Worm (Caenorhabditis elegans) whole organism, young adult: ENCODE results near the gene C09B8.4.

Source experiments
- B0019.2 ChIP-seq: fragments of 200-800 bp; sonication (Bioruptor generic); conservative IDR thresholded peaks from 2 replicates; pipeline ENCODE4 v1.3.6; 2022; ENCODE audit warnings: missing genetic modification reagents, missing genetic modification characterization, missing compliant biosample characterization
- F52B5.7 ChIP-seq: sonication (generic microtip); optimal IDR thresholded peaks from 2 replicates; lab custom pipeline; 2016; ENCODE audit warnings: mild to moderate bottlenecking, missing genetic modification characterization, missing compliant biosample characterization
- K11D2.4 ChIP-seq: fragments of 200-800 bp; sonication (Bioruptor generic); IDR thresholded peaks from 2 replicates; pipeline ENCODE4 v1.3.6; 2022; ENCODE audit warnings: missing genetic modification reagents, missing genetic modification characterization, missing compliant biosample characterization
- Y67H2A.10 ChIP-seq: fragments of 200-800 bp; sonication (Bioruptor generic); conservative IDR thresholded peaks from 2 replicates; pipeline ENCODE4 v1.3.6; 2022; ENCODE audit warnings: missing genetic modification reagents, missing genetic modification characterization, missing compliant biosample characterization
- Y79H2A.3 ChIP-seq: fragments of 200-800 bp; sonication (Bioruptor generic); conservative IDR thresholded peaks from 2 replicates; pipeline ENCODE4 v1.3.6; 2022; ENCODE audit warnings: missing genetic modification reagents, missing genetic modification characterization, missing compliant biosample characterization
- ama-1 ChIP-seq, 3 experiments: fragments of 150-350 bp in 1 of 3; sonication (generic microtip) in 2 of 3; optimal IDR thresholded peaks; 2 replicates each; lab custom pipeline; 2014 to 2018; ENCODE audit warnings: missing biosample characterization in 2 of 3, missing genetic modification characterization in 2 of 3, missing genetic modification reagents in 2 of 3
- attf-5 ChIP-seq: fragments of 200-800 bp; sonication (Bioruptor generic); optimal IDR thresholded peaks from 2 replicates; lab custom pipeline; 2018; ENCODE audit warnings: mild to moderate bottlenecking, missing genetic modification characterization, missing compliant biosample characterization
- attf-6 ChIP-seq: fragments of 200-800 bp; sonication (Bioruptor generic); IDR thresholded peaks from 2 replicates; pipeline ENCODE4 v1.3.6; 2022; ENCODE audit warnings: missing genetic modification reagents, missing genetic modification characterization, missing compliant biosample characterization
- bed-1 ChIP-seq: fragments of 200-800 bp; sonication (Bioruptor generic); IDR thresholded peaks from 2 replicates; pipeline ENCODE4 v1.3.6; 2022; ENCODE audit warnings: missing genetic modification reagents, missing genetic modification characterization, missing compliant biosample characterization
- ceh-100 ChIP-seq: fragments of 200-800 bp; sonication (Bioruptor generic); IDR thresholded peaks from 2 replicates; pipeline ENCODE4 v1.3.6; 2022; ENCODE audit warnings: missing genetic modification reagents, missing genetic modification characterization, missing compliant biosample characterization
- ceh-91 ChIP-seq: fragments of 200-800 bp; sonication (Bioruptor generic); IDR thresholded peaks from 2 replicates; pipeline ENCODE4 v1.3.6; 2022; ENCODE audit warnings: missing genetic modification reagents, missing genetic modification characterization, missing compliant biosample characterization
- chd-7 ChIP-seq: sonication (generic microtip); optimal IDR thresholded peaks from 2 replicates; lab custom pipeline; 2016; ENCODE audit warnings: mild to moderate bottlenecking, missing genetic modification characterization, moderate library complexity, missing compliant biosample characterization
- dpff-1 ChIP-seq: sonication (generic microtip); optimal IDR thresholded peaks from 2 replicates; lab custom pipeline; 2017; ENCODE audit warnings: mild to moderate bottlenecking, missing genetic modification characterization, missing compliant biosample characterization
- dpl-1 ChIP-seq: fragments of 150-350 bp; optimal IDR thresholded peaks from 2 replicates; lab custom pipeline; 2014; ENCODE audit warnings: missing biosample characterization, missing genetic modification reagents, missing genetic modification characterization
- egl-18 ChIP-seq: fragments of 200-800 bp; sonication (Bioruptor generic); IDR thresholded peaks from 2 replicates; pipeline ENCODE4 v1.3.6; 2022; ENCODE audit warnings: missing genetic modification reagents, missing genetic modification characterization, missing compliant biosample characterization
- egl-44 ChIP-seq: fragments of 200-800 bp; sonication (Bioruptor generic); IDR thresholded peaks from 2 replicates; pipeline ENCODE4 v1.3.6; 2022; ENCODE audit warnings: missing genetic modification reagents, missing genetic modification characterization, missing compliant biosample characterization
- ets-4 ChIP-seq: fragments of 200-800 bp; sonication (Bioruptor generic); optimal IDR thresholded peaks from 2 replicates; lab custom pipeline; 2018; ENCODE audit warnings: mild to moderate bottlenecking, missing genetic modification characterization, missing compliant biosample characterization
- fkh-3 ChIP-seq: sonication (generic microtip); optimal IDR thresholded peaks from 2 replicates; lab custom pipeline; 2016; ENCODE audit warnings: mild to moderate bottlenecking, missing genetic modification characterization, missing compliant biosample characterization
- hlh-12 ChIP-seq: sonication (generic microtip); optimal IDR thresholded peaks from 2 replicates; lab custom pipeline; 2016; ENCODE audit warnings: missing genetic modification characterization, missing compliant biosample characterization
- hlh-26 ChIP-seq: fragments of 200-800 bp; sonication (Bioruptor generic); conservative IDR thresholded peaks from 2 replicates; pipeline ENCODE4 v1.3.6; 2022; ENCODE audit warnings: missing genetic modification reagents, missing genetic modification characterization, missing compliant biosample characterization
- lin-35 ChIP-seq, 3 experiments: fragments of 150-350 bp in 2 of 3; sonication (generic microtip) in 1 of 3; optimal IDR thresholded peaks; 2 replicates each; lab custom pipeline; 2014 to 2018; ENCODE audit warnings: missing biosample characterization in 3 of 3, missing genetic modification characterization in 3 of 3, missing genetic modification reagents in 3 of 3
- lsy-27 ChIP-seq: sonication (generic microtip); optimal IDR thresholded peaks from 2 replicates; lab custom pipeline; 2017; ENCODE audit warnings: missing genetic modification characterization, mild to moderate bottlenecking, missing compliant biosample characterization, antibody characterized with exemption, missing genotype, borderline replicate concordance; ENCODE audit not compliant: insufficient read depth
- madf-10 ChIP-seq: sonication (generic microtip); optimal IDR thresholded peaks from 2 replicates; lab custom pipeline; 2016; ENCODE audit warnings: mild to moderate bottlenecking, missing genetic modification characterization, missing compliant biosample characterization
- mel-28 ChIP-seq: sonication (generic microtip); optimal IDR thresholded peaks from 2 replicates; lab custom pipeline; 2016; ENCODE audit warnings: borderline replicate concordance, mild to moderate bottlenecking, missing genetic modification characterization, missing compliant biosample characterization
- mes-4 ChIP-seq: sonication (generic microtip); optimal IDR thresholded peaks from 2 replicates; lab custom pipeline; 2016; ENCODE audit warnings: missing genotype, missing genetic modification characterization, missing compliant biosample characterization
- mxl-1 ChIP-seq: sonication (generic microtip); optimal IDR thresholded peaks from 2 replicates; lab custom pipeline; 2016; ENCODE audit warnings: missing genetic modification characterization, missing compliant biosample characterization
- nhr-179 ChIP-seq: sonication (generic microtip); optimal IDR thresholded peaks from 2 replicates; lab custom pipeline; 2016; ENCODE audit warnings: mild to moderate bottlenecking, missing genetic modification characterization, missing compliant biosample characterization
- repo-1 ChIP-seq: sonication (generic microtip); optimal IDR thresholded peaks from 2 replicates; lab custom pipeline; 2017; ENCODE audit warnings: mild to moderate bottlenecking, missing genetic modification characterization, missing compliant biosample characterization
- sdz-38 ChIP-seq: sonication (generic microtip); optimal IDR thresholded peaks from 2 replicates; lab custom pipeline; 2016; ENCODE audit warnings: missing genotype, missing genetic modification characterization, missing compliant biosample characterization
- snpc-1.1 ChIP-seq: sonication (generic microtip); optimal IDR thresholded peaks from 2 replicates; lab custom pipeline; 2017; ENCODE audit warnings: missing genetic modification characterization, mild to moderate bottlenecking, missing compliant biosample characterization, antibody characterized with exemption, moderate library complexity, missing genotype, missing genetic modification reagents; ENCODE audit not compliant: insufficient read depth
- tbp1 ChIP-seq: fragments of 200-800 bp; sonication (Bioruptor generic); optimal IDR thresholded peaks from 2 replicates; lab custom pipeline; 2018; ENCODE audit warnings: mild to moderate bottlenecking, missing genetic modification characterization, missing compliant biosample characterization
- unc-62 ChIP-seq: fragments of 150-350 bp; optimal IDR thresholded peaks from 2 replicates; lab custom pipeline; 2014; ENCODE audit warnings: missing biosample characterization, missing genetic modification reagents, missing genetic modification characterization
- ztf-26 ChIP-seq: sonication (generic microtip); optimal IDR thresholded peaks from 2 replicates; lab custom pipeline; 2017; ENCODE audit warnings: missing genetic modification characterization, missing compliant biosample characterization
- ztf-28 ChIP-seq: fragments of 200-800 bp; sonication (Bioruptor generic); IDR thresholded peaks from 2 replicates; pipeline ENCODE4 v1.3.6; 2022; ENCODE audit warnings: missing genetic modification reagents, missing genetic modification characterization, missing compliant biosample characterization

C09B8.4 gene

ce11 chrX:6015096-6015495, 4.6 kb downstream of the C09B8.4 start, which contains the start of gene C09B8.8:
Gene C09B8.8, plus strand, starts transcription at chrX:6015492.
- TF ChIP-seq tbp1 (GFP tag; lab: Kevin White, UChicago) (no peak), ztf-26 (no peak), Y79H2A.3 (GFP tag; lab: Robert Waterston, UW) (no peak), ztf-28 (no peak), B0019.2 (no peak), nhr-179 (tag; lab: Kevin White, UChicago) (no peak), sdz-38 (tag; lab: Kevin White, UChicago) (no peak), chd-7 (tag; lab: Kevin White, UChicago) (no peak), attf-6 (no peak), ceh-100 (GFP tag; lab: Robert Waterston, UW) (no peak), lin-35 (GFP tag; optimal IDR thresholded peaks at IDR 0.05; lab: Kevin White, UChicago) (no peak), attf-5 (GFP tag; lab: Kevin White, UChicago) (no peak), madf-10 (no peak), mxl-1 (tag; lab: Kevin White, UChicago) (no peak), mes-4 (tag; lab: Kevin White, UChicago) (no peak), repo-1 (tag; lab: Kevin White, UChicago) (no peak)
- TF ChIP-seq, all 124 proteins: peak for 0

DNA sequence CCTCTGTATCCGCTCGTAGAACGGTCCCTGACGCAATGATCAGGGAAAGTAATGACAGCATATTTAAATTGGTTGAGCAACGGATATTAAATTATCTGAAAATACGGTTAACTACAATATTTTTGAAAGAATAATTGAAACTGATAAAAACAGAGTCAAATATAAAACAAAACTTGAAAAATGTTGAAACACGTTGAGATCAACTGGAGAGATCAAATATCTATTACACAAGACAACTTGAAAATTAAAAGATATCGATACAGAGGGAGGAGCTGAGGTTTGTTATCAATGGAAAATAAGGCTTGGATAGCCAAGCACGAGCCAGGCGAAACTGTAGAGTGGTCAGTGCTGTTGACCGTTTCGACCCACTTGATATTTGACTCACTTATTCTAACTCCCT, 9.2 kb downstream of the C09B8.4 start, which contains the start of gene C09B8.3:
Gene C09B8.3 (minus strand): TSS at position 101 of the 400 bp plus-strand sequence.
- TF ChIP-seq egl-44 (GFP tag; lab: Robert Waterston, UW) (no peak), mel-28 (tag; lab: Kevin White, UChicago) (no peak), K11D2.4 (GFP tag; lab: Robert Waterston, UW) (no peak), hlh-12 (no peak), repo-1 (tag; lab: Kevin White, UChicago) (no peak), attf-5 (GFP tag; lab: Kevin White, UChicago) (no peak), fkh-3 (tag; lab: Kevin White, UChicago) (no peak), unc-62 (GFP tag; lab: Kevin White, UChicago) (no peak), dpl-1 (GFP tag; lab: Kevin White, UChicago) (no peak), attf-6 (no peak), snpc-1.1 (no peak)

DNA sequence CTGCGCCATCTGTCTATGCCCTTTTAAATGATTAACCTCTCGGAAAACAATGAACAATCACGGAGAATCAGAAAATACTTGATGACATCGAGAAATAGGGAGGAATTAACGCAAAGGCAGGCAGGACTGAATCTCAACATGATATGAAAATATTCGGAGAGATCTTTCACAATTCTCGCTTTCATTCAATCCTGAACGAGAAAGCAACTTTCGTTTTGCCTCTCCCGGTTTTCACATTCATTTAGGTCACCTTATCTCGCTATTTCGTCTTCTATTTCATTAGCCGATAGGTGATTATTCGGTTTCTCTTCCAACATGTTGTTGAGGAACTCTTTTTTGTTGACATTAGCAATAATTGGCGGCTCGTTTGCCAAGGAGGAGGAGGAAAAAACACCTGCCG, 15.4 kb downstream of the C09B8.4 start:
- TF ChIP-seq ama-1 (optimal IDR thresholded peaks at IDR 0.05; lab: Kevin White, UChicago), result no peak
- no peak for TF ChIP-seq ama-1 (GFP tag; optimal IDR thresholded peaks at IDR 0.05; lab: Kevin White, UChicago)
- no peak for TF ChIP-seq dpff-1 (tag; lab: Kevin White, UChicago)
- TF ChIP-seq bed-1 (GFP tag; lab: Robert Waterston, UW), result no peak
- no peak for TF ChIP-seq ceh-91 (GFP tag; lab: Robert Waterston, UW)
- no peak for TF ChIP-seq egl-18 (GFP tag; lab: Robert Waterston, UW)
- TF ChIP-seq Y79H2A.3 (GFP tag; lab: Robert Waterston, UW), result no peak
- no peak for TF ChIP-seq hlh-26 (GFP tag; lab: Robert Waterston, UW)
- no peak for TF ChIP-seq F52B5.7 (tag; lab: Kevin White, UChicago)
- TF ChIP-seq sdz-38 (tag; lab: Kevin White, UChicago), result no peak

DNA sequence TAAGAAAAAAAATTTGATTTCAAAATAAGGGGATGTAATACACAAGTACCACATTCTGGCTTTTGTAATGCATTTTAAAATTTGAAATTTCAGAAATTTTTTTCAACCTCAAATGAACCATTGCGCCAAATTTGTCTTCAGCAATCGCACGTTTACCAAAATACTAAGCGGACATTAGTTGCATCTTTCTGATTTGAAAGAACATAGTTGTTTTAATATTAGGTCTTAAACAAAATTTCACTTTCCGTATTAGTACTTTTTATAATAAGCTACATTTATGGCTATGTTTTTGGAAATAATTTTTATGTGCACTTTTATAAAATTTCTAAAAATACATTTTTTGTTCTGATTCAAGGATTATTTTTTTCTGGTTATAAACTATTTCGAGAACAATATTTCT, 15.9 kb downstream of the C09B8.4 start, which contains the start of gene sups-1:
Gene sups-1 (plus strand): TSS at position 301 of the 400 bp plus-strand sequence.
- TF ChIP-seq lsy-27 (no peak), ets-4 (no peak), Y67H2A.10 (GFP tag; lab: Robert Waterston, UW) (no peak)
- TF ChIP-seq, all 124 proteins: peak for 0
